Fruit fly (Drosophila melanogaster) whole organism, embryonic: ENCODE measurements around the gene Dif.
A peak's percentile ranks its signal among the peaks of the same experiment; 100 is the strongest.

Experiments
- Antp ChIP-seq: fragments of 200-800 bp; sonication (Bioruptor generic); optimal IDR thresholded peaks from 3 replicates; lab custom pipeline; 2016; ENCODE audit warnings: missing biosample characterization, missing genetic modification characterization
- Asciz ChIP-seq: fragments of 200-800 bp; sonication (Bioruptor generic); optimal IDR thresholded peaks from 2 replicates; lab custom pipeline; 2017; ENCODE audit warnings: missing biosample characterization, mild to moderate bottlenecking, missing genetic modification characterization, missing genetic modification reagents
- Bgb ChIP-seq: fragments of 200-800 bp; sonication (Bioruptor generic); IDR thresholded peaks from 2 replicates; pipeline ENCODE4 v1.3.6; 2022; ENCODE audit warnings: missing biosample characterization, missing genetic modification characterization; ENCODE audit not compliant: partially characterized antibody
- CG1024 ChIP-seq: fragments of 200-800 bp; sonication (Bioruptor generic); IDR thresholded peaks from 2 replicates; pipeline ENCODE4 v1.3.6; 2022; ENCODE audit warnings: missing biosample characterization, missing genetic modification characterization
- CG11398 ChIP-seq: fragments of 200-800 bp; sonication (Bioruptor generic); optimal IDR thresholded peaks from 2 replicates; lab custom pipeline; 2016; ENCODE audit warnings: missing biosample characterization, missing genetic modification characterization
- CG11723 ChIP-seq: fragments of 200-800 bp; sonication (Bioruptor generic); optimal IDR thresholded peaks from 2 replicates; lab custom pipeline; 2017; ENCODE audit warnings: missing biosample characterization, mild to moderate bottlenecking, missing genetic modification characterization
- CG12236 ChIP-seq: fragments of 200-800 bp; sonication (Bioruptor generic); optimal IDR thresholded peaks from 2 replicates; lab custom pipeline; 2016; ENCODE audit warnings: missing biosample characterization, missing genetic modification characterization
- CG13296 ChIP-seq: fragments of 200-800 bp; sonication (Bioruptor generic); optimal IDR thresholded peaks from 3 replicates; lab custom pipeline; 2018; ENCODE audit warnings: missing biosample characterization, mild to moderate bottlenecking, missing genetic modification characterization
- CG15269 ChIP-seq: fragments of 200-800 bp; sonication (Bioruptor generic); optimal IDR thresholded peaks from 2 replicates; lab custom pipeline; 2018; ENCODE audit warnings: missing biosample characterization, mild to moderate bottlenecking, missing genetic modification characterization, moderate library complexity
- CG1603 ChIP-seq: fragments of 200-800 bp; sonication (Bioruptor generic); optimal IDR thresholded peaks from 2 replicates; lab custom pipeline; 2019; ENCODE audit warnings: missing biosample characterization, mild to moderate bottlenecking, missing genetic modification characterization, moderate library complexity
- CG16815 ChIP-seq: fragments of 200-800 bp; sonication (Bioruptor generic); optimal IDR thresholded peaks from 3 replicates; lab custom pipeline; 2017; ENCODE audit warnings: missing biosample characterization, mild to moderate bottlenecking, missing genetic modification characterization
- CG17186 ChIP-seq: fragments of 200-800 bp; sonication (Bioruptor generic); optimal IDR thresholded peaks from 3 replicates; lab custom pipeline; 2017; ENCODE audit warnings: missing biosample characterization, missing genetic modification reagents, missing genetic modification characterization
- CG17385 ChIP-seq: fragments of 200-800 bp; sonication (Bioruptor generic); optimal IDR thresholded peaks from 3 replicates; lab custom pipeline; 2018; ENCODE audit warnings: missing biosample characterization, mild to moderate bottlenecking, missing genetic modification characterization
- CG17912 ChIP-seq: fragments of 200-800 bp; sonication (Bioruptor generic); optimal IDR thresholded peaks from 2 replicates; lab custom pipeline; 2018; ENCODE audit warnings: missing biosample characterization, mild to moderate bottlenecking, missing genetic modification characterization
- CG2202 ChIP-seq: fragments of 200-800 bp; sonication (Bioruptor generic); optimal IDR thresholded peaks from 2 replicates; lab custom pipeline; 2018; ENCODE audit warnings: missing biosample characterization, mild to moderate bottlenecking, missing genetic modification characterization
- CG3065 ChIP-seq: fragments of 200-800 bp; sonication (Bioruptor generic); optimal IDR thresholded peaks from 2 replicates; lab custom pipeline; 2016; ENCODE audit warnings: missing biosample characterization, missing genetic modification characterization
- CG33557 ChIP-seq: fragments of 200-800 bp; sonication (Bioruptor generic); optimal IDR thresholded peaks from 2 replicates; lab custom pipeline; 2019; ENCODE audit warnings: missing biosample characterization, mild to moderate bottlenecking, missing genetic modification characterization, moderate library complexity
- CG3407 ChIP-seq: fragments of 200-800 bp; sonication (Bioruptor generic); optimal IDR thresholded peaks from 2 replicates; lab custom pipeline; 2018; ENCODE audit warnings: missing biosample characterization, mild to moderate bottlenecking, missing genetic modification characterization
- CG6654 ChIP-seq: fragments of 200-800 bp; sonication (Bioruptor generic); optimal IDR thresholded peaks from 2 replicates; lab custom pipeline; 2017; ENCODE audit warnings: missing biosample characterization, mild to moderate bottlenecking, missing genetic modification characterization
- CG7357 ChIP-seq: fragments of 200-800 bp; sonication (Bioruptor generic); IDR thresholded peaks from 3 replicates; pipeline ENCODE4 v1.3.6; 2022; ENCODE audit warnings: missing biosample characterization, missing genetic modification characterization
- CG8388 ChIP-seq: fragments of 200-800 bp; sonication (Bioruptor generic); optimal IDR thresholded peaks from 2 replicates; lab custom pipeline; 2019; ENCODE audit warnings: missing biosample characterization, mild to moderate bottlenecking, missing genetic modification characterization, moderate library complexity
- CG8478 ChIP-seq: fragments of >200 bp; optimal IDR thresholded peaks from 2 replicates; lab custom pipeline; 2018
- CG9437 ChIP-seq: fragments of 200-800 bp; sonication (Bioruptor generic); optimal IDR thresholded peaks from 2 replicates; lab custom pipeline; 2018; ENCODE audit warnings: missing biosample characterization, mild to moderate bottlenecking, missing genetic modification characterization
- Dad ChIP-seq: fragments of 200-800 bp; sonication (Bioruptor generic); optimal IDR thresholded peaks from 3 replicates; lab custom pipeline; 2016; ENCODE audit warnings: missing biosample characterization, missing genetic modification characterization
- Gsc ChIP-seq: fragments of 200-800 bp; sonication (Bioruptor generic); IDR thresholded peaks from 2 replicates; pipeline ENCODE4 v1.3.6; 2022; ENCODE audit warnings: missing biosample characterization, missing genetic modification characterization
- HLH54F ChIP-seq: fragments of 200-800 bp; sonication (Bioruptor generic); optimal IDR thresholded peaks from 3 replicates; lab custom pipeline; 2016; ENCODE audit warnings: missing biosample characterization, missing genetic modification characterization
- Hmr ChIP-seq: fragments of 200-800 bp; sonication (Bioruptor generic); optimal IDR thresholded peaks from 3 replicates; lab custom pipeline; 2017; ENCODE audit warnings: mild to moderate bottlenecking, missing biosample characterization, missing genetic modification reagents, missing genetic modification characterization
- Mes4 ChIP-seq: fragments of 200-800 bp; sonication (Bioruptor generic); optimal IDR thresholded peaks from 2 replicates; lab custom pipeline; 2016; ENCODE audit warnings: missing biosample characterization, missing genetic modification characterization
- TFAM ChIP-seq: fragments of 200-800 bp; sonication (Bioruptor generic); optimal IDR thresholded peaks from 2 replicates; lab custom pipeline; 2017; ENCODE audit warnings: missing biosample characterization, missing genetic modification characterization, inconsistent platforms
- bcd ChIP-seq: fragments of 200-800 bp; sonication (Bioruptor generic); optimal IDR thresholded peaks from 2 replicates; lab custom pipeline; 2017; ENCODE audit warnings: missing biosample characterization, mild to moderate bottlenecking, missing genetic modification characterization
- bigmax ChIP-seq: fragments of 200-800 bp; sonication (Bioruptor generic); optimal IDR thresholded peaks from 2 replicates; lab custom pipeline; 2018; ENCODE audit warnings: missing biosample characterization, mild to moderate bottlenecking, missing genetic modification characterization
- br ChIP-seq: fragments of >200 bp; optimal IDR thresholded peaks from 2 replicates; lab custom pipeline; 2017
- cwo ChIP-seq: fragments of 200-800 bp; sonication (Bioruptor generic); optimal IDR thresholded peaks from 3 replicates; lab custom pipeline; 2017; ENCODE audit warnings: missing biosample characterization, missing genetic modification characterization, mild to moderate bottlenecking, moderate library complexity, missing genetic modification reagents
- danr ChIP-seq: fragments of 200-800 bp; sonication (Bioruptor generic); IDR thresholded peaks from 2 replicates; pipeline ENCODE4 v1.3.6; 2022; ENCODE audit warnings: missing biosample characterization, missing genetic modification characterization
- disco-r ChIP-seq: fragments of 200-800 bp; sonication (Bioruptor generic); optimal IDR thresholded peaks from 2 replicates; lab custom pipeline; 2016; ENCODE audit warnings: missing biosample characterization, missing genetic modification characterization
- dpn ChIP-seq, 2 experiments: fragments of 200-800 bp; sonication (Bioruptor generic); optimal IDR thresholded peaks; 3 replicates each; lab custom pipeline; 2016; ENCODE audit warnings: missing biosample characterization in 2 of 2, missing genetic modification characterization in 2 of 2
- ems ChIP-seq: fragments of 200-800 bp; sonication (Bioruptor generic); optimal IDR thresholded peaks from 3 replicates; lab custom pipeline; 2016; ENCODE audit warnings: missing biosample characterization, missing genetic modification characterization
- fd96Cb ChIP-seq: fragments of 200-800 bp; sonication (Bioruptor generic); optimal IDR thresholded peaks from 2 replicates; lab custom pipeline; 2018; ENCODE audit warnings: missing biosample characterization, mild to moderate bottlenecking, missing genetic modification characterization, moderate library complexity
- fu2 ChIP-seq: fragments of 200-800 bp; sonication (Bioruptor generic); optimal IDR thresholded peaks from 2 replicates; lab custom pipeline; 2016; ENCODE audit warnings: missing biosample characterization, missing genetic modification characterization
- hb ChIP-seq: fragments of 200-800 bp; sonication (Bioruptor generic); IDR thresholded peaks from 3 replicates; pipeline ENCODE4 v1.3.6; 2022; ENCODE audit warnings: missing biosample characterization, missing genetic modification characterization; ENCODE audit not compliant: partially characterized antibody
- lola ChIP-seq, 3 experiments: fragments of >200 bp in 2 of 3; fragments of 200-800 bp in 1 of 3; sonication (Bioruptor generic) in 1 of 3; optimal IDR thresholded peaks; 2 replicates each; lab custom pipeline; 2017 to 2019; ENCODE audit warnings: missing biosample characterization in 3 of 3, missing genetic modification characterization in 3 of 3, mild to moderate bottlenecking in 1 of 3, moderate library complexity in 1 of 3
- nau ChIP-seq: fragments of 200-800 bp; sonication (Bioruptor generic); optimal IDR thresholded peaks from 3 replicates; lab custom pipeline; 2017; ENCODE audit warnings: missing biosample characterization, mild to moderate bottlenecking, missing genetic modification characterization, missing genetic modification reagents
- nom ChIP-seq: fragments of 200-800 bp; sonication (Bioruptor generic); optimal IDR thresholded peaks from 2 replicates; lab custom pipeline; 2017; ENCODE audit warnings: missing biosample characterization, missing genetic modification characterization, mild to moderate bottlenecking, moderate library complexity, missing genetic modification reagents
- onecut ChIP-seq: fragments of 200-800 bp; sonication (Bioruptor generic); IDR thresholded peaks from 2 replicates; pipeline ENCODE4 v1.3.6; 2022; ENCODE audit warnings: missing biosample characterization, missing genetic modification characterization
- pnt ChIP-seq: fragments of 200-800 bp; sonication (Bioruptor generic); optimal IDR thresholded peaks from 3 replicates; lab custom pipeline; 2016; ENCODE audit warnings: missing biosample characterization, missing genetic modification characterization
- schlank ChIP-seq: fragments of 200-800 bp; sonication (Bioruptor generic); optimal IDR thresholded peaks from 2 replicates; lab custom pipeline; 2018; ENCODE audit warnings: missing biosample characterization, mild to moderate bottlenecking, missing genetic modification characterization
- tio ChIP-seq: fragments of 200-800 bp; sonication (Bioruptor generic); optimal IDR thresholded peaks from 2 replicates; lab custom pipeline; 2017; ENCODE audit warnings: missing biosample characterization, missing genetic modification characterization, inconsistent platforms
- tll ChIP-seq, 2 experiments: fragments of 200-800 bp in 1 of 2; fragments of >200 bp in 1 of 2; sonication (Bioruptor generic) in 1 of 2; optimal IDR thresholded peaks; 2 replicates each; lab custom pipeline; 2017 to 2019; ENCODE audit warnings: missing biosample characterization in 2 of 2, missing genetic modification characterization in 2 of 2, mild to moderate bottlenecking in 1 of 2, moderate library complexity in 1 of 2
- vvl ChIP-seq: fragments of 200-800 bp; sonication (Bioruptor generic); IDR thresholded peaks from 2 replicates; pipeline ENCODE4 v1.3.6; 2022; ENCODE audit warnings: missing biosample characterization, missing genetic modification characterization
- wek ChIP-seq: fragments of 200-800 bp; sonication (Bioruptor generic); optimal IDR thresholded peaks from 3 replicates; lab custom pipeline; 2018; ENCODE audit warnings: missing biosample characterization, mild to moderate bottlenecking, missing genetic modification characterization, moderate library complexity
- zf30C ChIP-seq: fragments of 200-800 bp; sonication (Bioruptor generic); optimal IDR thresholded peaks from 3 replicates; lab custom pipeline; 2018; ENCODE audit warnings: missing biosample characterization, mild to moderate bottlenecking, missing genetic modification characterization

Dif gene

DNA sequence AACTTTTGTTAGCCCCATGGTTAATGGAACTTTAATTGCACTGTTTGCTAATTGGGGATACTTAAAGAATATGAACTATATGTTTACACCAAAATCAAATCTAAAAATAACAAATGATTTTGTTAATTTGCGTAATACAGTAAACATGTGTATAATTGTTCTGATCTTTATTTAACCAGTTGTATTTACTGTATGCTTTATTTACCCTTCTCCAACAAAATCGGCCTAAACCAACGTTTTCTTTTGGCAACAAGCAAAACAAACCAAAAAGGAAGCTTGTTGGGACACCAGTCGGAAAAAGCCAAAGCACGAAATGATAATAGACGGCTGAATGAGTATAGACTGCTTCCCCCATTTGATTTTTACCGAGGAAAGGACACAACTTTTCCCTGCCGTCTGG, 37.7 kb upstream of the Dif start (continued):
- TF ChIP-seq tio (GFP tag; lab: Kevin White, UChicago) = no peak
- TF ChIP-seq Asciz (GFP tag; lab: Kevin White, UChicago) = no peak
- TF ChIP-seq CG33557 (GFP tag; lab: Kevin White, UChicago) = no peak
- TF ChIP-seq Bgb (GFP tag; lab: Robert Waterston, UW) = no peak
- no peak for TF ChIP-seq CG17912 (GFP tag; lab: Kevin White, UChicago)
- no peak for TF ChIP-seq CG8388 (GFP tag; lab: Kevin White, UChicago)
- no peak for TF ChIP-seq CG3407
- no peak for TF ChIP-seq br (lab: Kevin White, UChicago)
- no peak for TF ChIP-seq CG9437 (GFP tag; lab: Kevin White, UChicago)
- peak; percentile 55 for TF ChIP-seq bcd (GFP tag; lab: Kevin White, UChicago)
- TF ChIP-seq onecut (GFP tag; lab: Robert Waterston, UW) = no peak
- TF ChIP-seq vvl (GFP tag; lab: Robert Waterston, UW) = no peak
- TF ChIP-seq HLH54F (GFP tag; lab: Kevin White, UChicago) = peak; percentile 2
- no peak for TF ChIP-seq hb
- no peak for TF ChIP-seq CG7357
- TF ChIP-seq Mes4 = no peak
- no peak for TF ChIP-seq bigmax (GFP tag; lab: Kevin White, UChicago)
- TF ChIP-seq cwo (GFP tag; lab: Kevin White, UChicago) = peak; percentile 62
- no peak for TF ChIP-seq CG8478
- TF ChIP-seq CG17186 = no peak
- TF ChIP-seq CG11723 (GFP tag; lab: Kevin White, UChicago) = no peak
- no peak for TF ChIP-seq CG6654 (GFP tag; lab: Kevin White, UChicago)
- peak; percentile 26 for TF ChIP-seq nau (GFP tag; lab: Kevin White, UChicago)
- TF ChIP-seq Gsc (GFP tag; lab: Robert Waterston, UW) = no peak
- TF ChIP-seq Antp (GFP tag; lab: Kevin White, UChicago) = no peak
- TF ChIP-seq CG17385 (GFP tag; lab: Kevin White, UChicago) = peak; percentile 24
- TF ChIP-seq Dad (GFP tag; lab: Kevin White, UChicago) = peak; percentile 2
- TF ChIP-seq Hmr (GFP tag; lab: Kevin White, UChicago) = peak; percentile 90
- TF ChIP-seq CG16815 (GFP tag; lab: Kevin White, UChicago) = no peak
- peak; percentile 86 for TF ChIP-seq schlank (tag; lab: Kevin White, UChicago)
- peak in 1 of 2 experiments; percentile 80 for TF ChIP-seq dpn (GFP tag; optimal IDR thresholded peaks at IDR 0.05; lab: Kevin White, UChicago)
- TF ChIP-seq TFAM (GFP tag; lab: Kevin White, UChicago) = no peak
- no peak for TF ChIP-seq CG1024 (GFP tag; lab: Robert Waterston, UW)
- TF ChIP-seq fu2 (GFP tag; lab: Kevin White, UChicago) = peak; percentile 34
- TF ChIP-seq CG1603 (tag; lab: Kevin White, UChicago) = no peak
- no peak for TF ChIP-seq wek (GFP tag; lab: Kevin White, UChicago)
- peak; percentile 47 for TF ChIP-seq CG11398 (GFP tag; lab: Kevin White, UChicago)
- no peak for TF ChIP-seq lola (GFP tag; optimal IDR thresholded peaks at IDR 0.05; lab: Kevin White, UChicago)
- no peak for TF ChIP-seq zf30C (GFP tag; lab: Kevin White, UChicago)
- TF ChIP-seq disco-r (GFP tag; lab: Kevin White, UChicago) = no peak
- TF ChIP-seq CG13296 (GFP tag; lab: Kevin White, UChicago) = peak; percentile 41
- no peak for TF ChIP-seq CG2202
- no peak for TF ChIP-seq tll (GFP tag; optimal IDR thresholded peaks at IDR 0.05; lab: Kevin White, UChicago)
- no peak for TF ChIP-seq CG12236
- TF ChIP-seq danr = no peak
- TF ChIP-seq nom = no peak
- peak; percentile 6 for TF ChIP-seq pnt (GFP tag; lab: Kevin White, UChicago)
- TF ChIP-seq CG3065 = no peak
- no peak for TF ChIP-seq ems (GFP tag; lab: Kevin White, UChicago)
- TF ChIP-seq fd96Cb (tag; lab: Kevin White, UChicago) = no peak
- peak; percentile 56 for TF ChIP-seq CG15269
